Fruit fly (Drosophila melanogaster): Measurements from ENCODE around the gene CG33978.

DNA sequence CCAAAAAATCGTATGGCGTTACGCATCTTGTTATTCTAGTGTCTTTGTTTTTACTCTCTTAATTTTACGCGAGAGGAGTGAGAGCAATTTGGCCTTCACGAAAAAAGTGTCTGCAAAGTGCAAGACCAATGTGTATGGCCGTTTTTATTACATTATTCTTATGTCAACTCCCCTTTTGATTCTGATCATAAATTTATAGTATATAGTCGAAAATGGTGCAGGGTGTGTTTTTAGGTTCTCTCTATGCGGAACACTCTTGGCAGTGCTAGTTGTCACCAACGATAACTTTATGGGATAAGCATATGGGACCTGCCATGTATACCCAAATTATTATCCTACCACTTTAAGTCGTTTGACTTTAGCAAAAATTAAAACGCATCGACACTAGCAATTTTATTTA lies 8.2 kb upstream of the CG33978 start:
- no peak for TF ChIP-seq psq (optimal IDR thresholded peaks at IDR 0.05)
- TF ChIP-seq ttk (optimal IDR thresholded peaks at IDR 0.05) = no peak
- no peak for TF ChIP-seq Sin3A (optimal IDR thresholded peaks at IDR 0.05)
- TF ChIP-seq Myc (optimal IDR thresholded peaks at IDR 0.05) = no peak
- no peak for TF ChIP-seq h (optimal IDR thresholded peaks at IDR 0.05)
- no peak for TF ChIP-seq insv (optimal IDR thresholded peaks at IDR 0.05)

Data from Kc167 (cell line).